Fruit fly (Drosophila melanogaster): ENCODE measurements around the gene Smyd3.

Gene Smyd3

DNA sequence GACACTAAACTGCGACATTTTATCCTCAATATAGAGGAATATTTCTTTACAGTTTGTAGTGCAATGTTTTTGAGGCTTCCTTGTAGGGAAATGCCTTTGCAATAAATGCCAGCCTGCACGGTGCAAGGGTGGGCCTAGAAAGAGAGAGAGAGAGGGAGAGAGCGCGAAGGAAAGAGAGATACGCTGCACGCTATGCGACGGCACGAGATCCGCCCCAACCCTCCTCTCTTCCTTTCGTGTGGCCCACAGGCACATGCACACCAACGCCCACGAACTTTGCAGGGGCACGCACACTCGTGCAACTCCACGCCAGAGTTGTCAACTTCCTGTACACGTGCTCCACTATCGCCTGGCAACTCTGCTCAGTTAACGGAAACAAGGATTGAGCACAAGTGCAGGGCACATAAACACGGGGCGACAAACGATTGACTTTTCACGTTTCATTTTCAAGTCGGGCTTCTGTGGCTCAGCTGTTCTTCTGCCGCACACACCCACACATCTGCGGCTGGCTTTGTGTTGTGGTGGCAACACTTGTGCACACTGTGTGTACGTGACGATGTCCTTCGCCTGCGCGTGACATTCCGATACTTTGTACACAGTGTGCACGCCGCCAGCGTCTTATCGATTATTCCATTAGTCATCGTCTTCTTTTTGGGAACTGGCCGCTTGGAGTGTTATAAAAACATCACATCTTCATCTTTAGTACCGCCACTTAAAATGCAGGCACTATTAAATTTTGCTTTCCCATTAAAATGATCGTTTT is 27.5 kb upstream of the Smyd3 start (continued):
- 0 out of 4 replicates have a peak, but pooled peaks have one; percentile 22 for TF ChIP-seq chinmo (GFP tag; IDR thresholded peaks at IDR 0.05; ENCODE audit: partially characterized antibody)
- peak; percentile 15 for TF ChIP-seq sens (GFP tag)
- TF ChIP-seq crp (GFP tag; optimal IDR thresholded peaks at IDR 0.05), result peak in 1 of 2 experiments; percentile 12
- peak; percentile 20 for TF ChIP-seq CG14710 (tag; optimal IDR thresholded peaks at IDR 0.05)
- no peak for TF ChIP-seq dati (GFP tag; IDR thresholded peaks at IDR 0.05)
- TF ChIP-seq Ptx1 (GFP tag; IDR thresholded peaks at IDR 0.05), result 0 out of 2 replicates have a peak, but pooled peaks have one; percentile 10
- TF ChIP-seq onecut (GFP tag; IDR thresholded peaks at IDR 0.05), result peak; percentile 69
- peak; percentile 30; the same call in 1 of the 3 replicates for TF ChIP-seq dysf (GFP tag; IDR thresholded peaks at IDR 0.05)
- no peak for TF ChIP-seq CG1603 (tag; optimal IDR thresholded peaks at IDR 0.05)
- TF ChIP-seq Fer1 (GFP tag; optimal IDR thresholded peaks at IDR 0.05), result peak; percentile 7
- TF ChIP-seq CG32532 (GFP tag; IDR thresholded peaks at IDR 0.05), result no peak; the same call in 1 of the 2 replicates
- peak in 1 of 2 experiments; percentile 6 for TF ChIP-seq Hr51 (GFP tag; optimal IDR thresholded peaks at IDR 0.05)
- TF ChIP-seq CG10209 (GFP tag; optimal IDR thresholded peaks at IDR 0.05), result no peak
- TF ChIP-seq CG30020 (tag; optimal IDR thresholded peaks at IDR 0.05), result no peak
- peak; percentile 28; the same call in 1 of the 2 replicates for TF ChIP-seq CG13287 (GFP tag; IDR thresholded peaks at IDR 0.05; ENCODE audit: partially characterized antibody)
- 0 out of 3 replicates have a peak, but pooled peaks have one; percentile 46 for TF ChIP-seq CG6791 (GFP tag; IDR thresholded peaks at IDR 0.05; ENCODE audit: partially characterized antibody)
- TF ChIP-seq CG3281 (GFP tag; optimal IDR thresholded peaks at IDR 0.05), result no peak
- peak; percentile 1 for TF ChIP-seq chn (GFP tag; optimal IDR thresholded peaks at IDR 0.05)
- TF ChIP-seq BEAF-32 (GFP tag; optimal IDR thresholded peaks at IDR 0.05), result peak; percentile 61
- TF ChIP-seq CG2116 (GFP tag; optimal IDR thresholded peaks at IDR 0.05), result peak; percentile 51
- TF ChIP-seq knrl (GFP tag; IDR thresholded peaks at IDR 0.05; ENCODE audit: partially characterized antibody), result peak; percentile 20; the same call in 1 of the 3 replicates

DNA sequence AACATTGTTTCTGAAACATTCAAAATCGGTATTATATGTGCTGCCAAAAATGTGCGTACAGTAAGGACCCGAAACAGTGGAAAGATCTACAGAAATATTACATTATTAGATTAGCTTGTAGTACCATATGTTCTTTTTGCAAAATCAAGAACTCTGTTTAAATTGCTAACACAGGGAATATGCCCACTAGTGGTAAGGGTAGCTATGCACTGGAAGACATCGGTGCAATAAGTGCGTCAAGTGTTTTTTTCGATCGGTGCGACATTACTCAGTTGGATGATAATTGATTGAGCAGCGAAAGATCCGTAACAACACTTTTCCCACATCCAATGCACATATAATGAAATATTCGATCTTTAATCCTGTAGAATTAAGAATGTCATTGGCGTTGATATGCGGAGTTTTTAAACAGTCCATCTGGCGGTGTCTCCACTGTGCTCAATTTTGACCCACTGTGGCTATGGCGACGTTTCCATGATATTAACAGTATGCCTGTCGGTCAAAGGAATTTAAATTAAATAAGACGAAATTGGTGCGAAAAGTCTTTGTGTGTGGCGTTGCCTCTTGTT is 26.5 kb upstream of the Smyd3 start:
- TF ChIP-seq crc (GFP tag; optimal IDR thresholded peaks at IDR 0.05) (no peak), grn (GFP tag; optimal IDR thresholded peaks at IDR 0.05) (no peak), ato (GFP tag; IDR thresholded peaks at IDR 0.05; ENCODE audit: partially characterized antibody) (no peak), CG3995 (GFP tag; optimal IDR thresholded peaks at IDR 0.05) (no peak), CG12391 (tag; optimal IDR thresholded peaks at IDR 0.05) (peak; percentile 0), Drgx (GFP tag; IDR thresholded peaks at IDR 0.05) (peak; percentile 41; the same call in 1 of the 2 replicates), tna (GFP tag; IDR thresholded peaks at IDR 0.05; ENCODE audit: partially characterized antibody) (no peak), bcd (GFP tag; optimal IDR thresholded peaks at IDR 0.05) (no peak), CG6854 (GFP tag; optimal IDR thresholded peaks at IDR 0.05) (no peak), CG17361 (GFP tag; IDR thresholded peaks at IDR 0.05) (0 out of 3 replicates have a peak, but pooled peaks have one; percentile 11), slbo (GFP tag; IDR thresholded peaks at IDR 0.05) (peak; percentile 21; the same call in 1 of the 2 replicates), Rfx (GFP tag; IDR thresholded peaks at IDR 0.05) (peak; percentile 15; the same call in 1 of the 2 replicates), nerfin-2 (GFP tag; IDR thresholded peaks at IDR 0.05; ENCODE audit: partially characterized antibody) (no peak), dysf (GFP tag; IDR thresholded peaks at IDR 0.05) (0 out of 3 replicates have a peak, but pooled peaks have one; percentile 23), Sox100B (GFP tag; optimal IDR thresholded peaks at IDR 0.05) (no peak), ERR (GFP tag; optimal IDR thresholded peaks at IDR 0.05) (no peak), Lpt (GFP tag; optimal IDR thresholded peaks at IDR 0.05) (no peak), NC2β (GFP tag; optimal IDR thresholded peaks at IDR 0.05) (no peak), al (GFP tag; IDR thresholded peaks at IDR 0.05) (no peak), so (GFP tag; IDR thresholded peaks at IDR 0.05) (no peak), nerfin-1 (tag; optimal IDR thresholded peaks at IDR 0.05) (no peak), corto (GFP tag; optimal IDR thresholded peaks at IDR 0.05) (no peak), vvl (GFP tag; IDR thresholded peaks at IDR 0.05) (no peak), yki (optimal IDR thresholded peaks at IDR 0.05) (no peak), Elba2 (GFP tag; optimal IDR thresholded peaks at IDR 0.05) (no peak), dmrt11E (tag; optimal IDR thresholded peaks at IDR 0.05) (no peak), CG16863 (GFP tag; optimal IDR thresholded peaks at IDR 0.05) (no peak), zf30C (GFP tag; optimal IDR thresholded peaks at IDR 0.05) (no peak)
